Fruit fly (Drosophila melanogaster): ENCODE data around the gene CG9922.

DNA sequence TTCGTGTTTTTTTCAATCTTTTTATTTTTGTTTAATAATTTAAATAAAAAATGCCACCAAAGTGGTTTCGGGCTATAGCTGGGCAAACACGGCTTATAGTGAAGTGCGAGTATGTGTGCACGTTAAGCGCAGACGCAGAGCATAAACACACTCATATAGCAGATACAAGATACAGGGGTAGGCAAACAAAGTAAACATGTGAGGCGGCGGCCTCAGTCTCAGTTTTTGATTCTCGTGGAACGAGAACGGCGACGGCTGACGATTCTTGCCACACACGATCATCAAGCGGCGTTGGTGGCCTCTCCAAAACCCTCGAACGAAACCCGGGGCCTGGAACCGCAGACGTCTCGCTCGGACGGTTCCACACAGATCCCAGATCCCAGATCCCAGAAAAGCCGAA lies 46.1 kb downstream of the CG9922 start:
- TF ChIP-seq tna (GFP tag; IDR thresholded peaks at IDR 0.05; ENCODE audit: partially characterized antibody) (no peak), dysf (GFP tag; IDR thresholded peaks at IDR 0.05) (no peak), phol (tag; optimal IDR thresholded peaks at IDR 0.05) (no peak), CG4854 (GFP tag; optimal IDR thresholded peaks at IDR 0.05) (no peak), NfI (GFP tag; optimal IDR thresholded peaks at IDR 0.05) (no peak), CG4360 (GFP tag; IDR thresholded peaks at IDR 0.05) (no peak), CG2120 (GFP tag; optimal IDR thresholded peaks at IDR 0.05) (no peak), CG10654 (GFP tag; optimal IDR thresholded peaks at IDR 0.05) (no peak), Bteb2 (GFP tag; optimal IDR thresholded peaks at IDR 0.05) (no peak), CG7786 (GFP tag; optimal IDR thresholded peaks at IDR 0.05) (no peak), CG11723 (GFP tag; optimal IDR thresholded peaks at IDR 0.05) (no peak)
